Fruit fly (Drosophila melanogaster): Measurements from ENCODE around the gene aus.
A peak's percentile ranks its signal among the peaks of the same experiment; 100 is the strongest.

aus gene

DNA sequence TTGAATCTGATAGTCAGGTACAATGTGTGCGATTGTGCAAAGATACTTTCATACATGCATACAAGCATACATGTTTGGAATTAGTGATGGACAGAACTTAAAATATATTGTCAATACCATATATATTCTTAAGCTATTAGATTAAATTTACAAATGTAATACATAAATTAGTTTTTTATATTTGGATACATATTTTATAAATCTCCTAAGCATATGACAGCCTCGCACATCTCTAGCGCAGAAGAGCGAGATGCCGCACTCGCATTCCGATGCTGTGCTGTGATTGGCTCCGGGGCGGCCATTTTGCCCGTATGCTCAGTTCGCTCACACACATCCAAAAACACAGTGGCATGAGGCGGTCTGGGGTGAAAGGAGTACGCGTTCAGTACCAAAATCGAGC, 29.2 kb upstream of the aus start, which contains the start of gene tin (continued):
- TF ChIP-seq CG2116 (GFP tag; optimal IDR thresholded peaks at IDR 0.05) (peak; percentile 80), zen2 (GFP tag; IDR thresholded peaks at IDR 0.05; ENCODE audit: partially characterized antibody) (peak; percentile 23; the same call in 1 of the 3 replicates), CG18476 (GFP tag; optimal IDR thresholded peaks at IDR 0.05) (peak; percentile 82), CG34376 (GFP tag; optimal IDR thresholded peaks at IDR 0.05) (peak; percentile 86), vnd (GFP tag; IDR thresholded peaks at IDR 0.05; ENCODE audit: partially characterized antibody) (peak; percentile 67), Meics (GFP tag; optimal IDR thresholded peaks at IDR 0.05) (peak; percentile 88), CG10274 (GFP tag; optimal IDR thresholded peaks at IDR 0.05) (peak; percentile 49), CG8765 (GFP tag; IDR thresholded peaks at IDR 0.05) (peak; percentile 93), ttk (GFP tag; IDR thresholded peaks at IDR 0.05) (peak; percentile 93), CG4328 (GFP tag; optimal IDR thresholded peaks at IDR 0.05) (peak; percentile 67), CG17385 (GFP tag; optimal IDR thresholded peaks at IDR 0.05) (peak; percentile 89), ERR (GFP tag; optimal IDR thresholded peaks at IDR 0.05) (peak; percentile 13), lmd (GFP tag; IDR thresholded peaks at IDR 0.05) (peak; percentile 92; the same call in 1 of the 2 replicates), bowl (GFP tag; IDR thresholded peaks at IDR 0.05) (peak; percentile 90), CG11695 (GFP tag; IDR thresholded peaks at IDR 0.05) (peak; percentile 97), CG10462 (GFP tag; optimal IDR thresholded peaks at IDR 0.05) (peak; percentile 82), pan (optimal IDR thresholded peaks at IDR 0.05) (no peak), pan (GFP tag; optimal IDR thresholded peaks at IDR 0.05 in 1 of 2, IDR thresholded peaks at IDR 0.05 in 1 of 2) (peak in 1 of 2 experiments; percentile 98), zen (tag; optimal IDR thresholded peaks at IDR 0.05) (peak; percentile 96), Eip74EF (GFP tag; optimal IDR thresholded peaks at IDR 0.05) (peak in 1 of 2 experiments; percentile 89), zfh1 (GFP tag; IDR thresholded peaks at IDR 0.05) (peak; percentile 98), CG18764 (GFP tag; optimal IDR thresholded peaks at IDR 0.05) (peak; percentile 75), CG15601 (tag; optimal IDR thresholded peaks at IDR 0.05) (peak; percentile 93), dmrt99B (tag; optimal IDR thresholded peaks at IDR 0.05) (peak; percentile 92), CG16779 (GFP tag; IDR thresholded peaks at IDR 0.05) (peak; percentile 81), CG31365 (tag; optimal IDR thresholded peaks at IDR 0.05) (peak; percentile 50), mirr (GFP tag; optimal IDR thresholded peaks at IDR 0.05) (peak; percentile 47), luna (GFP tag; optimal IDR thresholded peaks at IDR 0.05) (no peak), CG11504 (tag; optimal IDR thresholded peaks at IDR 0.05) (peak; percentile 92), CG8359 (GFP tag; optimal IDR thresholded peaks at IDR 0.05; ENCODE audit: borderline replicate concordance) (peak; percentile 78), Trl (optimal IDR thresholded peaks at IDR 0.05) (peak in 1 of 2 experiments; percentile 15), Trl (GFP tag; optimal IDR thresholded peaks at IDR 0.05) (peak; percentile 33), CG8924 (tag; optimal IDR thresholded peaks at IDR 0.05) (peak; percentile 97), CG6689 (GFP tag; IDR thresholded peaks at IDR 0.05) (peak; percentile 95), sna (GFP tag; IDR thresholded peaks at IDR 0.05; ENCODE audit: partially characterized antibody) (peak; percentile 76; the same call in 1 of the 2 replicates), Optix (GFP tag; IDR thresholded peaks at IDR 0.05) (peak; percentile 92), slou (GFP tag; optimal IDR thresholded peaks at IDR 0.05) (peak; percentile 34), Kr (GFP tag; optimal IDR thresholded peaks at IDR 0.05) (peak; percentile 18), da (GFP tag; optimal IDR thresholded peaks at IDR 0.05) (no peak), Rfx (GFP tag; IDR thresholded peaks at IDR 0.05) (peak; percentile 94), CG10366 (GFP tag; IDR thresholded peaks at IDR 0.05) (peak; percentile 94), CG6175 (GFP tag; IDR thresholded peaks at IDR 0.05) (peak; percentile 86), ara (GFP tag; IDR thresholded peaks at IDR 0.05) (peak; percentile 98), lov (optimal IDR thresholded peaks at IDR 0.05) (no peak), lov (GFP tag; IDR thresholded peaks at IDR 0.05) (peak; percentile 97), Deaf1 (tag; optimal IDR thresholded peaks at IDR 0.05) (peak; percentile 73), Camta (GFP tag; optimal IDR thresholded peaks at IDR 0.05) (peak; percentile 36), CG12769 (tag; optimal IDR thresholded peaks at IDR 0.05) (peak; percentile 93), gro (GFP tag; optimal IDR thresholded peaks at IDR 0.05) (peak; percentile 1), fd64A (GFP tag; optimal IDR thresholded peaks at IDR 0.05) (peak; percentile 83), HHEX (GFP tag; optimal IDR thresholded peaks at IDR 0.05) (peak; percentile 84)

Data from whole organism, embryonic.